Worm (Caenorhabditis elegans) whole organism, L3 larva: Measurements from ENCODE around the gene let-653.

Experiments used
- mdl-1 ChIP-seq: fragments of 150-350 bp; optimal IDR thresholded peaks from 2 replicates; lab custom pipeline; 2014; ENCODE audit warnings: missing biosample characterization, missing genetic modification characterization
- nhr-237 ChIP-seq: fragments of 150-350 bp; optimal IDR thresholded peaks from 2 replicates; lab custom pipeline; 2014; ENCODE audit warnings: missing biosample characterization, missing genetic modification characterization
- tbx-2 ChIP-seq: sonication (generic microtip); optimal IDR thresholded peaks from 2 replicates; lab custom pipeline; 2016; ENCODE audit warnings: mild to moderate bottlenecking, missing genetic modification characterization, missing compliant biosample characterization
- unc-62 ChIP-seq: fragments of 150-350 bp; sonication (generic microtip); optimal IDR thresholded peaks from 4 replicates; lab custom pipeline; 2014; ENCODE audit warnings: missing biosample characterization, missing genetic modification reagents, missing genetic modification characterization

DNA sequence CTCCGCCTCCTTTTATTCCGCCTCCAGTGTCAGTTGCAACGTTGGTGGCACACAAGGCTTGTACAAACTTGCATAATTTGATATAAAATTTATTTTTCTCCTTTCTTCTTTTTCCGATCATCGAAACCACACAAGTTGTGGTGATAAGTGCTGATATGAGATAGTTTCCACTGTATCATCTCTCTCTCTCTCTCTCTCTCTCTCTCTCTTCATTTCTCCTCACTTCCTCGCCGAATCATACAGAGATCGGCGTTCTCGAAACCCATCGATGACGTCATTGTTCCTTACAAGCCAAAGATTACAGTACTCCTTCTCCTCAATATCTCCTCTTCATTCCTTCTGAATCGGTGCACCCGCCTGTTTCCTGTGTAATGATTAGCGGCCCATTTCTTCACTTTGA lies 13.9 kb downstream of the let-653 start, which contains the start of gene nhr-43:
- TF ChIP-seq unc-62 (GFP tag; lab: Kevin White, UChicago) (no peak), mdl-1 (tag; lab: Kevin White, UChicago) (no peak), tbx-2 (tag; lab: Kevin White, UChicago) (peak; percentile 40), nhr-237 (no peak)
